Fruit fly (Drosophila melanogaster): ENCODE data around the gene CG16753.

- no peak for TF ChIP-seq Lpt (GFP tag; optimal IDR thresholded peaks at IDR 0.05)
- TF ChIP-seq CG6163 (GFP tag; IDR thresholded peaks at IDR 0.05), result 0 out of 3 replicates have a peak, but pooled peaks have one; percentile 11
- no peak for TF ChIP-seq Hr4 (GFP tag; optimal IDR thresholded peaks at IDR 0.05)
- no peak for TF ChIP-seq acj6 (GFP tag; optimal IDR thresholded peaks at IDR 0.05)
- peak; percentile 31 for TF ChIP-seq svp (GFP tag)
- no peak for TF ChIP-seq spab (GFP tag; optimal IDR thresholded peaks at IDR 0.05)
- no peak for TF ChIP-seq topi (GFP tag; optimal IDR thresholded peaks at IDR 0.05)
- TF ChIP-seq Met (GFP tag; optimal IDR thresholded peaks at IDR 0.05), result no peak
- no peak for TF ChIP-seq CG31627 (GFP tag; optimal IDR thresholded peaks at IDR 0.05)
- no peak for TF ChIP-seq Hr39 (GFP tag; optimal IDR thresholded peaks at IDR 0.05)
Observed at dm6 chr3L:3069774-3070173, 14.9 kb downstream of the CG16753 start.

Data from whole organism, prepupa.